Worm (Caenorhabditis elegans): Measurements from ENCODE around the gene cyn-7.
"Not testable (repeated sequence)": the region's sequence is repeated elsewhere in the genome, so short reads cannot be mapped to it uniquely, and the experiment has no call there.

The cyn-7 gene

DNA sequence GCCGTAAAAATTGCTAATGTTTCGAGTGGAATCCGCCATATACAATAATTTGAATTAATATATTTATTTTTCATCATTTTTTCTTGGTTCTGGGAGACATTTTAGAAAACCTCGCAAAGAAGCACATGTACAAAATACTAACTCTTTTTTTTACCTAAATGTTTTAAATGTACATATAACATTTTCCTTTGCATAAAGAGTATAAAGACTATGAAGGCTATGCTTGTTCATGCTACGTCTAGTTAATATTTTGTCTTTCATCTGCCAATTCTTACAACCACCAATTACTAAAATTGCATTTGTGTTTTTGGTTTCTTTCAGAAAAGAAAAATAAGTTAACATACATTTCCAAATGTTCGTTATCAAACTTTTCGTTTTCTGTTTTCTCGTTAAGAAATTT, 34.2 kb upstream of the cyn-7 start, which contains the start of gene irld-25:
TSS of gene irld-25 (plus strand) at position 301 of the 400 bp plus-strand sequence.
- TF ChIP-seq nhr-237 (tag; optimal IDR thresholded peaks at IDR 0.05) = no peak
- TF ChIP-seq egl-27 (tag; optimal IDR thresholded peaks at IDR 0.05) = no peak
- no peak for TF ChIP-seq nhr-76 (tag; optimal IDR thresholded peaks at IDR 0.05)
- no peak for TF ChIP-seq C16A3.4 (tag; optimal IDR thresholded peaks at IDR 0.05)
- no peak for TF ChIP-seq zag-1 (tag; optimal IDR thresholded peaks at IDR 0.05)
- no peak for TF ChIP-seq nhr-85 (tag)
- no peak for TF ChIP-seq aha-1 (tag; optimal IDR thresholded peaks at IDR 0.05)
- no peak for TF ChIP-seq lin-15B (tag; optimal IDR thresholded peaks at IDR 0.05)
- TF ChIP-seq hpl-2 (GFP tag; optimal IDR thresholded peaks at IDR 0.05) = no peak
- TF ChIP-seq ceh-88 (GFP tag; IDR thresholded peaks at IDR 0.05) = no peak
- TF ChIP-seq lin-13 (GFP tag; optimal IDR thresholded peaks at IDR 0.05) = no peak
- no peak for TF ChIP-seq ama-1 (optimal IDR thresholded peaks at IDR 0.05)
- TF ChIP-seq egl-13 (tag; optimal IDR thresholded peaks at IDR 0.05) = no peak
- TF ChIP-seq xbp-1 (tag; optimal IDR thresholded peaks at IDR 0.05) = no peak
- no peak for TF ChIP-seq C34B4.2 (tag; optimal IDR thresholded peaks at IDR 0.05)
- TF ChIP-seq vab-15 (tag; optimal IDR thresholded peaks at IDR 0.05) = no peak

- TF ChIP-seq jun-1 (tag; optimal IDR thresholded peaks at IDR 0.05) = no peak
- TF ChIP-seq rnt-1 (tag; optimal IDR thresholded peaks at IDR 0.05) = no peak
- no peak for TF ChIP-seq lin-39 (tag; optimal IDR thresholded peaks at IDR 0.05)
- TF ChIP-seq nhr-11 (tag; optimal IDR thresholded peaks at IDR 0.05) = no peak
- no peak for TF ChIP-seq lin-15B (tag; optimal IDR thresholded peaks at IDR 0.05)
- no peak for TF ChIP-seq blmp-1 (tag; optimal IDR thresholded peaks at IDR 0.05)
- TF ChIP-seq tbx-2 (tag; optimal IDR thresholded peaks at IDR 0.05) = no peak
- no peak for TF ChIP-seq ceh-8 (GFP tag; optimal IDR thresholded peaks at IDR 0.05)
- TF ChIP-seq lin-35 (GFP tag; optimal IDR thresholded peaks at IDR 0.05) = no peak
- TF ChIP-seq nhr-28 (tag; optimal IDR thresholded peaks at IDR 0.05) = no peak
- TF ChIP-seq efl-1 (optimal IDR thresholded peaks at IDR 0.05) = no peak
- TF ChIP-seq efl-1 (GFP tag; optimal IDR thresholded peaks at IDR 0.05 in 1 of 2) = no peak
Observed at ce11 chrV:15216705-15217104, 29.5 kb upstream of the cyn-7 start, which contains the start of gene sri-25. TSS of gene sri-25 (plus strand) at chrV:15217005.

ce11 chrV:15215175-15215574, 28.0 kb upstream of the cyn-7 start, which contains the start of gene sri-26:
TSS of gene sri-26 (plus strand) at chrV:15215475.
- not testable (repeated sequence) for TF ChIP-seq fkh-10 (GFP tag; optimal IDR thresholded peaks at IDR 0.05); elt-2 (tag; optimal IDR thresholded peaks at IDR 0.05); zag-1 (tag; optimal IDR thresholded peaks at IDR 0.05)

- TF ChIP-seq zip-4 (GFP tag; optimal IDR thresholded peaks at IDR 0.05); efl-1 (optimal IDR thresholded peaks at IDR 0.05); efl-1 (GFP tag; optimal IDR thresholded peaks at IDR 0.05 in 1 of 2); lin-15B (tag; optimal IDR thresholded peaks at IDR 0.05): not testable (repeated sequence)
Observed at ce11 chrV:15211869-15212268, 24.7 kb upstream of the cyn-7 start, which contains the start of gene sri-24. TSS of gene sri-24 (plus strand) at chrV:15212169.

DNA sequence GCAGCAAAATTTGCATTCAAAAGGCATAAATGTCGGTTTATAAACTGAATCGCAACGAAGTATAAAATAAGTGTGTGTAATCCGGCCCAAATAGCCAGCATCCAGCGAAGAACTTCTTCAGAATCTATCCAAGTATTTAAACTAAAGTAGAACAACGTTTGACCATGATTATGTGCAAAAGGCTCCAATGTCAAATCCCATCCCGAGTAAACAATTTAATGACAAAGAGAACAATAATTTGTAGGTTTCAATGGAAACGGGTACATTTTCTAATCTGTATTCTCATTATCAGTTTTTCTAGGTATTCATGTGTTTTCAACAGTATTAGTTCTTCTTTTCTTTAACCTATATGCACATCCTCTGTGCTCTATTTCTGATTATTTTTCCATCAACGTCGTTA, 20.5 kb upstream of the cyn-7 start, which contains the start of gene C41G6.12:
TSS of gene C41G6.12 (minus strand) at position 101 of the 400 bp plus-strand sequence.
- not testable (repeated sequence) for TF ChIP-seq nhr-28 (tag; optimal IDR thresholded peaks at IDR 0.05); lin-35 (GFP tag; optimal IDR thresholded peaks at IDR 0.05); pax-3 (tag; optimal IDR thresholded peaks at IDR 0.05)

DNA sequence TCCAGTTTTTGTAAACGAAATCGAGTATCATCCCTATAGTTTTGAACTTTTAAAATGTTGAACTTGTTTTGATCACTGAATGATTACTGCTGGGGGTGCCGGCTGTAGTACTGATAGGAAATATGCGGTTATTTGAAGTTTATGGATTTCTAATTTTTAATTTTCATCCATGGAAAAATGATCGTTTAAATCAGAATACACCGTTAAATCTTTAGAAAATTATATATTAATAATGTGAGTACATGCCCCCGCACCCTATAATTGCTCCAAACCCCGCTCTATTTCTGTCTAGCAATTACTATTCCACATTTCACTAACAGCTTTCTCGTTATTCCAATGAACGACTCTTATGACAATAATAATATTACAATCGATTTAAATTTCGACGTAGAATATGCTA, 12.6 kb upstream of the cyn-7 start, which contains the start of gene Y75B12B.10:
TSS of gene Y75B12B.10 (plus strand) at position 301 of the 400 bp plus-strand sequence.
- TF ChIP-seq lir-3 (tag; optimal IDR thresholded peaks at IDR 0.05; ENCODE audit: poor library complexity) = no peak
- no peak for TF ChIP-seq mef-2 (tag; optimal IDR thresholded peaks at IDR 0.05)
- no peak for TF ChIP-seq pag-3 (tag; optimal IDR thresholded peaks at IDR 0.05; ENCODE audit: borderline replicate concordance, insufficient read depth)
- no peak for TF ChIP-seq ama-1 (optimal IDR thresholded peaks at IDR 0.05)
- TF ChIP-seq dpl-1 (GFP tag; optimal IDR thresholded peaks at IDR 0.05) = no peak
- TF ChIP-seq xbp-1 (tag; optimal IDR thresholded peaks at IDR 0.05) = no peak
- no peak for TF ChIP-seq sup-37 (GFP tag; optimal IDR thresholded peaks at IDR 0.05)
- TF ChIP-seq nhr-77 (tag; optimal IDR thresholded peaks at IDR 0.05) = no peak
- no peak for TF ChIP-seq unc-98 (GFP tag; IDR thresholded peaks at IDR 0.05)
- TF ChIP-seq ets-5 (GFP tag; IDR thresholded peaks at IDR 0.05) = no peak
- TF ChIP-seq rnt-1 (tag; optimal IDR thresholded peaks at IDR 0.05) = no peak
- no peak for TF ChIP-seq sox-4 (tag; optimal IDR thresholded peaks at IDR 0.05)
- no peak for TF ChIP-seq hlh-4 (tag; optimal IDR thresholded peaks at IDR 0.05)
- TF ChIP-seq elt-2 (tag; optimal IDR thresholded peaks at IDR 0.05) = no peak
- TF ChIP-seq isw-1 (GFP tag; IDR thresholded peaks at IDR 0.05) = no peak
- TF ChIP-seq nhr-19 (GFP tag; conservative IDR thresholded peaks at IDR 0.05) = no peak
